Fruit fly (Drosophila melanogaster) Kc167 (cell line): ENCODE measurements around the gene nompC.

Source experiments
- Sin3A ChIP-seq: fragments of >200 bp; optimal IDR thresholded peaks from 2 replicates; lab custom pipeline; 2018; ENCODE audit warnings: missing external identifiers
- h ChIP-seq: fragments of >200 bp; optimal IDR thresholded peaks from 3 replicates; lab custom pipeline; 2018; ENCODE audit warnings: missing external identifiers
- psq ChIP-seq: fragments of >200 bp; optimal IDR thresholded peaks from 2 replicates; lab custom pipeline; 2017; ENCODE audit warnings: missing external identifiers

DNA sequence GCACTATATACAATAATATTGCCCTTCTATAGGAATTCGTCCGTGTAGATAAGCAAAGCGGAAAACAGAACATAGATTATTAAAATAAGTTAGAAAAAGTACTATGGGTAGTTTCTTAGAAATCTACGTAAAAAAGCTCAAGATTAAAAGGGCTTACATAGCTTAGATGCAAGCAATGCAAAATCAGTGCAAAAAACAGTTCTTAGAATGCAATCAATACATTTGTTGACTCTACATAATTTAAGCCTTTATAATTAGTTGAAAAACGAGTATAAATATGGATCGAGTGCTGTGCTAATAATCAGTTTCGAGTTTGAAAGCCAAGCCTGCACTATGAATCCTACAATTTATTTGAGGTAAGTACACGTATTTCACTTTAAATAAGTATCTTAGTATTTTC is 16.4 kb upstream of the nompC start, which contains the start of gene TotM:
- no peak for TF ChIP-seq h (lab: Kevin White, UChicago)
- TF ChIP-seq psq: no peak
- TF ChIP-seq Sin3A (lab: Kevin White, UChicago): no peak
